Fruit fly (Drosophila melanogaster) whole organism, embryonic: ENCODE results near the gene CG13313.

Experiments used
- Aef1 ChIP-seq: fragments of 200-800 bp; sonication (Bioruptor generic); IDR thresholded peaks from 3 replicates; pipeline ENCODE4 v1.3.6; 2022; ENCODE audit warnings: missing biosample characterization, missing genetic modification characterization
- Atf3 ChIP-seq: fragments of 200-800 bp; sonication (Bioruptor generic); optimal IDR thresholded peaks from 3 replicates; lab custom pipeline; 2016; ENCODE audit warnings: missing biosample characterization, missing genetic modification characterization
- CG12299 ChIP-seq: fragments of 200-800 bp; sonication (Bioruptor generic); optimal IDR thresholded peaks from 2 replicates; lab custom pipeline; 2018; ENCODE audit warnings: missing biosample characterization, mild to moderate bottlenecking, missing genetic modification characterization
- CG12659 ChIP-seq: fragments of 200-800 bp; sonication (Bioruptor generic); optimal IDR thresholded peaks from 3 replicates; lab custom pipeline; 2017; ENCODE audit warnings: mild to moderate bottlenecking, missing biosample characterization, missing genetic modification reagents, missing genetic modification characterization
- CG13894 ChIP-seq: fragments of 200-800 bp; sonication (Bioruptor generic); optimal IDR thresholded peaks from 3 replicates; lab custom pipeline; 2018; ENCODE audit warnings: missing biosample characterization, mild to moderate bottlenecking, missing genetic modification characterization, moderate library complexity
- CG1603 ChIP-seq: fragments of 200-800 bp; sonication (Bioruptor generic); optimal IDR thresholded peaks from 2 replicates; lab custom pipeline; 2019; ENCODE audit warnings: missing biosample characterization, mild to moderate bottlenecking, missing genetic modification characterization, moderate library complexity
- CG30020 ChIP-seq: fragments of 200-800 bp; optimal IDR thresholded peaks from 2 replicates; lab custom pipeline; 2019; ENCODE audit warnings: missing biosample characterization, mild to moderate bottlenecking, missing genetic modification characterization, moderate library complexity
- CG3407 ChIP-seq: fragments of 200-800 bp; sonication (Bioruptor generic); optimal IDR thresholded peaks from 2 replicates; lab custom pipeline; 2018; ENCODE audit warnings: missing biosample characterization, mild to moderate bottlenecking, missing genetic modification characterization
- CG34224 ChIP-seq: fragments of 200-800 bp; sonication (Bioruptor generic); IDR thresholded peaks from 3 replicates; pipeline ENCODE4 v1.3.6; 2022; ENCODE audit warnings: missing biosample characterization, missing genetic modification characterization; ENCODE audit not compliant: partially characterized antibody
- CG3847 ChIP-seq: fragments of 200-800 bp; sonication (Bioruptor generic); IDR thresholded peaks from 2 replicates; pipeline ENCODE4 v1.3.6; 2022; ENCODE audit warnings: missing biosample characterization, missing genetic modification characterization
- CG42726 ChIP-seq: fragments of 200-800 bp; sonication (Bioruptor generic); IDR thresholded peaks from 2 replicates; pipeline ENCODE4 v1.3.6; 2022; ENCODE audit warnings: missing biosample characterization, missing genetic modification characterization; ENCODE audit not compliant: partially characterized antibody
- CG4617 ChIP-seq: fragments of 200-800 bp; sonication (Bioruptor generic); optimal IDR thresholded peaks from 3 replicates; lab custom pipeline; 2016; ENCODE audit warnings: missing biosample characterization, missing genetic modification characterization, borderline replicate concordance
- CG5245 ChIP-seq: fragments of 200-800 bp; sonication (Bioruptor generic); optimal IDR thresholded peaks from 3 replicates; lab custom pipeline; 2016; ENCODE audit warnings: missing biosample characterization, missing genetic modification characterization
- CG6689 ChIP-seq: fragments of 200-800 bp; sonication (Bioruptor generic); IDR thresholded peaks from 2 replicates; pipeline ENCODE4 v1.3.6; 2022; ENCODE audit warnings: missing biosample characterization, missing genetic modification characterization
- CG6791 ChIP-seq: fragments of 200-800 bp; sonication (Bioruptor generic); IDR thresholded peaks from 3 replicates; pipeline ENCODE4 v1.3.6; 2022; ENCODE audit warnings: missing biosample characterization, missing genetic modification characterization; ENCODE audit not compliant: partially characterized antibody
- CG7839 ChIP-seq: fragments of 200-800 bp; sonication (Bioruptor generic); optimal IDR thresholded peaks from 3 replicates; lab custom pipeline; 2018; ENCODE audit warnings: missing biosample characterization, mild to moderate bottlenecking, missing genetic modification characterization, moderate library complexity
- CG7987 ChIP-seq: fragments of 200-800 bp; sonication (Bioruptor generic); optimal IDR thresholded peaks from 2 replicates; lab custom pipeline; 2018; ENCODE audit warnings: missing biosample characterization, mild to moderate bottlenecking, missing genetic modification characterization, moderate library complexity
- CG9215 ChIP-seq: fragments of 200-800 bp; sonication (Bioruptor generic); IDR thresholded peaks from 2 replicates; pipeline ENCODE4 v1.3.6; 2022; ENCODE audit warnings: missing biosample characterization, missing genetic modification characterization
- Chrac-16 ChIP-seq: fragments of 200-800 bp; sonication (Bioruptor generic); optimal IDR thresholded peaks from 3 replicates; lab custom pipeline; 2016; ENCODE audit warnings: missing biosample characterization, missing genetic modification characterization
- CrebB ChIP-seq: fragments of 200-800 bp; sonication (Bioruptor generic); optimal IDR thresholded peaks from 3 replicates; lab custom pipeline; 2018; ENCODE audit warnings: missing biosample characterization, mild to moderate bottlenecking, missing genetic modification characterization
- Dip2 ChIP-seq: fragments of 200-800 bp; sonication (Bioruptor generic); IDR thresholded peaks from 2 replicates; pipeline ENCODE4 v1.3.6; 2022; ENCODE audit warnings: missing biosample characterization, missing genetic modification characterization
- ERR ChIP-seq: fragments of 200-800 bp; sonication (Bioruptor generic); optimal IDR thresholded peaks from 2 replicates; lab custom pipeline; 2016; ENCODE audit warnings: missing biosample characterization, missing genetic modification characterization
- Gsc ChIP-seq: fragments of 200-800 bp; sonication (Bioruptor generic); IDR thresholded peaks from 2 replicates; pipeline ENCODE4 v1.3.6; 2022; ENCODE audit warnings: missing biosample characterization, missing genetic modification characterization
- HLHmδ ChIP-seq: fragments of 200-800 bp; sonication (Bioruptor generic); optimal IDR thresholded peaks from 2 replicates; lab custom pipeline; 2018; ENCODE audit warnings: missing biosample characterization, mild to moderate bottlenecking, missing genetic modification characterization, moderate library complexity
- HmgZ ChIP-seq: fragments of 200-800 bp; sonication (Bioruptor generic); optimal IDR thresholded peaks from 2 replicates; lab custom pipeline; 2018; ENCODE audit warnings: missing biosample characterization, mild to moderate bottlenecking, missing genetic modification characterization
- MBD-R2 ChIP-seq: fragments of 200-800 bp; sonication (Bioruptor generic); IDR thresholded peaks from 2 replicates; pipeline ENCODE4 v1.3.6; 2022; ENCODE audit warnings: missing biosample characterization, missing genetic modification characterization
- MESR4 ChIP-seq: fragments of 200-800 bp; sonication (Bioruptor generic); optimal IDR thresholded peaks from 2 replicates; lab custom pipeline; 2018; ENCODE audit warnings: missing biosample characterization, mild to moderate bottlenecking, missing genetic modification characterization, moderate library complexity
- Mad ChIP-seq: fragments of 200-800 bp; sonication (Bioruptor generic); optimal IDR thresholded peaks from 2 replicates; lab custom pipeline; 2016; ENCODE audit warnings: missing biosample characterization, missing genetic modification characterization
- Opbp ChIP-seq: fragments of 200-800 bp; sonication (Bioruptor generic); IDR thresholded peaks from 3 replicates; pipeline ENCODE4 v1.3.6; 2022; ENCODE audit warnings: missing biosample characterization, missing genetic modification characterization; ENCODE audit not compliant: partially characterized antibody
- amos ChIP-seq: fragments of 200-800 bp; sonication (Bioruptor generic); IDR thresholded peaks from 2 replicates; pipeline ENCODE4 v1.3.6; 2022; ENCODE audit warnings: missing biosample characterization, missing genetic modification characterization; ENCODE audit not compliant: partially characterized antibody
- bbx ChIP-seq: fragments of 200-800 bp; sonication (Bioruptor generic); IDR thresholded peaks from 2 replicates; pipeline ENCODE4 v1.3.6; 2022; ENCODE audit warnings: missing biosample characterization, missing genetic modification characterization; ENCODE audit not compliant: partially characterized antibody
- cas ChIP-seq: fragments of 200-800 bp; sonication (Bioruptor generic); IDR thresholded peaks from 2 replicates; pipeline ENCODE4 v1.3.6; 2022; ENCODE audit warnings: missing biosample characterization, missing genetic modification characterization
- chm ChIP-seq: fragments of 200-800 bp; sonication (Bioruptor generic); IDR thresholded peaks from 2 replicates; pipeline ENCODE4 v1.3.6; 2022; ENCODE audit warnings: missing biosample characterization, missing genetic modification characterization
- crp ChIP-seq, 2 experiments: fragments of 200-800 bp; sonication (Bioruptor generic); optimal IDR thresholded peaks; 2 replicates in 1 of 2; 3 replicates in 1 of 2; lab custom pipeline; 2017; ENCODE audit warnings: missing biosample characterization in 2 of 2, missing genetic modification characterization in 2 of 2, mild to moderate bottlenecking in 1 of 2, moderate library complexity in 1 of 2
- disco-r ChIP-seq: fragments of 200-800 bp; sonication (Bioruptor generic); optimal IDR thresholded peaks from 2 replicates; lab custom pipeline; 2016; ENCODE audit warnings: missing biosample characterization, missing genetic modification characterization
- dmrt11E ChIP-seq: fragments of 200-800 bp; sonication (Bioruptor generic); optimal IDR thresholded peaks from 3 replicates; lab custom pipeline; 2018; ENCODE audit warnings: missing biosample characterization, mild to moderate bottlenecking, missing genetic modification characterization, moderate library complexity
- fd96Cb ChIP-seq: fragments of 200-800 bp; sonication (Bioruptor generic); optimal IDR thresholded peaks from 2 replicates; lab custom pipeline; 2018; ENCODE audit warnings: missing biosample characterization, mild to moderate bottlenecking, missing genetic modification characterization, moderate library complexity
- klu ChIP-seq: fragments of 200-800 bp; sonication (Bioruptor generic); IDR thresholded peaks from 2 replicates; pipeline ENCODE4 v1.3.6; 2022; ENCODE audit warnings: missing biosample characterization, missing genetic modification characterization
- lov ChIP-seq, 2 experiments: fragments of 200-800 bp in 1 of 2; fragments of >200 bp in 1 of 2; sonication (Bioruptor generic) in 1 of 2; IDR thresholded peaks in 1 of 2; optimal IDR thresholded peaks in 1 of 2; 2 replicates in 1 of 2; 3 replicates in 1 of 2; pipeline versions ENCODE4 v1.3.6 to Lab custom; 2017 to 2022; ENCODE audit warnings: missing biosample characterization in 1 of 2, missing genetic modification characterization in 1 of 2
- psq ChIP-seq: fragments of 200-800 bp; sonication (Bioruptor generic); optimal IDR thresholded peaks from 2 replicates; lab custom pipeline; 2017; ENCODE audit warnings: missing biosample characterization, missing genetic modification characterization
- pum ChIP-seq: fragments of 200-800 bp; sonication (Bioruptor generic); optimal IDR thresholded peaks from 2 replicates; lab custom pipeline; 2016; ENCODE audit warnings: missing biosample characterization, missing genetic modification characterization
- sens ChIP-seq: fragments of 200-800 bp; sonication (Bioruptor generic); peaks from one replicate; lab custom pipeline; 2016; ENCODE audit warnings: missing biosample characterization, missing genetic modification characterization
- sqz ChIP-seq: fragments of 200-800 bp; sonication (Bioruptor generic); optimal IDR thresholded peaks from 3 replicates; lab custom pipeline; 2018; ENCODE audit warnings: missing biosample characterization, mild to moderate bottlenecking, missing genetic modification characterization
- tin ChIP-seq: fragments of 200-800 bp; sonication (Bioruptor generic); optimal IDR thresholded peaks from 3 replicates; lab custom pipeline; 2016; ENCODE audit warnings: missing biosample characterization, missing genetic modification characterization
- trem ChIP-seq: fragments of 200-800 bp; optimal IDR thresholded peaks from 3 replicates; lab custom pipeline; 2019; ENCODE audit warnings: missing biosample characterization, mild to moderate bottlenecking, missing genetic modification characterization, moderate library complexity
- unc-4 ChIP-seq: fragments of 200-800 bp; sonication (Bioruptor generic); IDR thresholded peaks from 2 replicates; pipeline ENCODE4 v1.3.6; 2022; ENCODE audit warnings: missing biosample characterization, missing genetic modification characterization; ENCODE audit not compliant: partially characterized antibody
- zen ChIP-seq: fragments of 200-800 bp; sonication (Bioruptor generic); optimal IDR thresholded peaks from 3 replicates; lab custom pipeline; 2018; ENCODE audit warnings: missing biosample characterization, mild to moderate bottlenecking, missing genetic modification characterization, moderate library complexity
- zen2 ChIP-seq: fragments of 200-800 bp; sonication (Bioruptor generic); IDR thresholded peaks from 3 replicates; pipeline ENCODE4 v1.3.6; 2022; ENCODE audit warnings: missing biosample characterization, missing genetic modification characterization; ENCODE audit not compliant: partially characterized antibody

The CG13313 gene

dm6 chr3L:8966324-8967011, 7.8 kb downstream of the CG13313 start, which contains the start of the genes CG5653 and CG5021 (continued):
- TF ChIP-seq CG7839 (tag; lab: Kevin White, UChicago) = no peak
- no peak for TF ChIP-seq CG3407 (GFP tag; lab: Kevin White, UChicago)
- no peak for TF ChIP-seq tin (GFP tag; lab: Kevin White, UChicago)
- no peak for TF ChIP-seq disco-r (GFP tag; lab: Kevin White, UChicago)
- no peak for TF ChIP-seq dmrt11E
- peak; percentile 62; the same call in 1 of the 2 replicates for TF ChIP-seq MBD-R2 (GFP tag; lab: Robert Waterston, UW)
- no peak for TF ChIP-seq klu (GFP tag; lab: Robert Waterston, UW)
- no peak for TF ChIP-seq zen
- no peak for TF ChIP-seq Dip2 (GFP tag; lab: Robert Waterston, UW)
- TF ChIP-seq CG9215 (GFP tag; lab: Robert Waterston, UW) = no peak
- TF ChIP-seq trem = peak; percentile 98
- peak; percentile 19 for TF ChIP-seq CG4617 (GFP tag; lab: Kevin White, UChicago)
- TF ChIP-seq lov (optimal IDR thresholded peaks at IDR 0.05; lab: Kevin White, UChicago) = no peak
- no peak for TF ChIP-seq lov (GFP tag; IDR thresholded peaks at IDR 0.05; lab: Robert Waterston, UW)
- peak; percentile 59 for TF ChIP-seq CG3847 (GFP tag; lab: Robert Waterston, UW)
- TF ChIP-seq chm (GFP tag; lab: Robert Waterston, UW) = no peak
- no peak for TF ChIP-seq ERR (GFP tag; lab: Kevin White, UChicago)
- peak; percentile 22 for TF ChIP-seq CG12659
- TF ChIP-seq CG6791 = peak; percentile 75; the same call in 2 of the 3 replicates
- TF ChIP-seq CG1603 (tag; lab: Kevin White, UChicago) = no peak
- peak; percentile 72 for TF ChIP-seq bbx (GFP tag; lab: Robert Waterston, UW)
- TF ChIP-seq CG6689 = no peak
- no peak for TF ChIP-seq psq
- TF ChIP-seq unc-4 (GFP tag; lab: Robert Waterston, UW) = peak; percentile 57
- peak; percentile 63; the same call in 2 of the 3 replicates for TF ChIP-seq Opbp (GFP tag; lab: Robert Waterston, UW)
- no peak for TF ChIP-seq CG5245
- no peak for TF ChIP-seq pum (GFP tag; lab: Kevin White, UChicago)
- no peak for TF ChIP-seq sens (GFP tag; lab: Kevin White, UChicago)
- no peak for TF ChIP-seq CG12299 (tag; lab: Kevin White, UChicago)
- peak; percentile 47 for TF ChIP-seq HmgZ (tag; lab: Kevin White, UChicago)
- no peak for TF ChIP-seq fd96Cb (tag; lab: Kevin White, UChicago)
- peak; percentile 51; the same call in 1 of the 3 replicates for TF ChIP-seq zen2 (GFP tag; lab: Robert Waterston, UW)
- peak; percentile 66 for TF ChIP-seq CG34224 (GFP tag; lab: Robert Waterston, UW)
- peak; percentile 31; the same call in 1 of the 3 replicates for TF ChIP-seq Aef1 (GFP tag; lab: Robert Waterston, UW)
- no peak for TF ChIP-seq CG7987 (GFP tag; lab: Kevin White, UChicago)
- no peak for TF ChIP-seq Atf3
- TF ChIP-seq HLHmδ (GFP tag; lab: Kevin White, UChicago) = no peak
- no peak for TF ChIP-seq CG42726
- no peak for TF ChIP-seq Chrac-16
- TF ChIP-seq crp (GFP tag; optimal IDR thresholded peaks at IDR 0.05; lab: Kevin White, UChicago) = peak in 1 of 2 experiments; percentile 68
- peak; percentile 48 for TF ChIP-seq MESR4 (GFP tag; lab: Kevin White, UChicago)
- no peak for TF ChIP-seq sqz (GFP tag; lab: Kevin White, UChicago)
- TF ChIP-seq CG30020 (tag; lab: Kevin White, UChicago) = no peak
- TF ChIP-seq Gsc (GFP tag; lab: Robert Waterston, UW) = no peak
- no peak for TF ChIP-seq cas (GFP tag; lab: Robert Waterston, UW)
- TF ChIP-seq CG13894 (tag; lab: Kevin White, UChicago) = no peak
- no peak for TF ChIP-seq Mad
- peak; percentile 57; the same call in 1 of the 2 replicates for TF ChIP-seq amos
- no peak for TF ChIP-seq CrebB (tag; lab: Kevin White, UChicago)
